Worm (Caenorhabditis elegans) whole organism, L1 larva: ENCODE measurements around the gene ucr-2.1.

Experiments
- alr-1 ChIP-seq: fragments of 200-800 bp; sonication (Bioruptor generic); optimal IDR thresholded peaks from 2 replicates; lab custom pipeline; 2018; ENCODE audit warnings: borderline replicate concordance, mild to moderate bottlenecking, missing genetic modification characterization, missing compliant biosample characterization
- fkh-10 ChIP-seq: sonication (generic microtip); optimal IDR thresholded peaks from 2 replicates; lab custom pipeline; 2017; ENCODE audit warnings: missing biosample characterization, missing genetic modification reagents, missing genetic modification characterization
- fkh-4 ChIP-seq: sonication (generic microtip); optimal IDR thresholded peaks from 2 replicates; lab custom pipeline; 2016; ENCODE audit warnings: missing compliant biosample characterization, missing genetic modification characterization, borderline replicate concordance
- nhr-19 ChIP-seq: fragments of 200-800 bp; sonication (Bioruptor generic); conservative IDR thresholded peaks from 2 replicates; pipeline ENCODE4 v1.3.6; 2022; ENCODE audit warnings: missing genetic modification characterization, missing compliant biosample characterization
- zag-1 ChIP-seq: fragments of 150-350 bp; optimal IDR thresholded peaks from 2 replicates; lab custom pipeline; 2014; ENCODE audit warnings: missing biosample characterization, missing genetic modification characterization

ce11 chrX:12034661-12035060 lies 16.4 kb downstream of the ucr-2.1 start:
- TF ChIP-seq zag-1 (tag; lab: Kevin White, UChicago) (no peak), alr-1 (no peak), fkh-4 (tag; lab: Kevin White, UChicago) (peak; percentile 7), fkh-10 (GFP tag; lab: Kevin White, UChicago) (no peak), nhr-19 (GFP tag; lab: Robert Waterston, UW) (no peak)
